Fruit fly (Drosophila melanogaster) whole organism, larva: Measurements from ENCODE around the gene CG12728.
"Not testable (repeated sequence)": the region's sequence is repeated elsewhere in the genome, so short reads cannot be mapped to it uniquely, and the experiment has no call there.

ENCODE experiments used
- noc ChIP-seq: fragments of 200-800 bp; sonication (Bioruptor generic); optimal IDR thresholded peaks from 3 replicates; lab custom pipeline; 2019; ENCODE audit warnings: missing biosample characterization, mild to moderate bottlenecking, missing genetic modification characterization, moderate library complexity

CG12728 gene

DNA sequence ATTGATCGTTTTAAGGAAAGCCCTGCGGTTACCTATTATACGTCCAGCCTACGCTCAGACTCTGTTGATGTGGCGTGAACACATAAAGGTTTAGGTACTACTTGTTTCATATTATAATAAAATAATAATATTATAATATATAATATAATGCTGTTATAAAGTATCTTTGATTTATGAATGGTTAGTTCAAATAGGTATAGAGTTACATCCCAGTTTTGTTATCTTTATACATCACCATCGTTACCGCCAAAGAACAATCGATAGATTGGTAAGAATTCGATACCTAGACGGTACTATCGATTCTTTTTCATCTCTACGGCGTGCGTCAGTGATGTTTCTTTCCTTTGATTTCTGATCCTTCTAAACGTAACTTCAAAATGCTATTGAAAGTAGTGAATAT lies at the start of gene CG12728:
Gene CG12728, plus strand, starts transcription at position 301 of the 400 bp plus-strand sequence.
- TF ChIP-seq noc (tag; lab: Kevin White, UChicago): not testable (repeated sequence)

DNA sequence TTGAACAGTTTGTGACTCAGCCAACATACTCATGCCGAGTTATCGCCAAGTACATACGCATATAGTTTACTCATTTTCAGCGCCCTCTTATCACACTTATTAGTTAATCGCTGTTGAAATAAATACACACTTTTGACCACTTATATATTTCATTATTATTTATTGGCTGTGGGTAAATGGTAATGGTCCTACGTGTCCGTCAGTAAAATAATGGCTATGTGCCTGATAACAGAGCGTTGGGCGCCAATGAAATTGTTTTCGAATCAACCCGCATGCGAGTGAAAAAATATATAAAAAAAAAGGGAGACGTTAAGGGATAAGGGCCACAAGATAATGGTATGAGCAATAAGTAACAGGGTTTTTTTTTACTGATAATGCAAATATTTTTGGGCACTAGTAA lies 49.2 kb upstream of the CG12728 start:
- no peak for TF ChIP-seq noc (tag; lab: Kevin White, UChicago)

- TF ChIP-seq noc (tag; lab: Kevin White, UChicago): no peak
These were observed 47.6 kb upstream of the CG12728 start for dm6 chrX:5894529-5895487.

- peak; percentile 57 for TF ChIP-seq noc (tag; lab: Kevin White, UChicago)
These were observed 46.4 kb upstream of the CG12728 start for dm6 chrX:5895821-5896550.

DNA sequence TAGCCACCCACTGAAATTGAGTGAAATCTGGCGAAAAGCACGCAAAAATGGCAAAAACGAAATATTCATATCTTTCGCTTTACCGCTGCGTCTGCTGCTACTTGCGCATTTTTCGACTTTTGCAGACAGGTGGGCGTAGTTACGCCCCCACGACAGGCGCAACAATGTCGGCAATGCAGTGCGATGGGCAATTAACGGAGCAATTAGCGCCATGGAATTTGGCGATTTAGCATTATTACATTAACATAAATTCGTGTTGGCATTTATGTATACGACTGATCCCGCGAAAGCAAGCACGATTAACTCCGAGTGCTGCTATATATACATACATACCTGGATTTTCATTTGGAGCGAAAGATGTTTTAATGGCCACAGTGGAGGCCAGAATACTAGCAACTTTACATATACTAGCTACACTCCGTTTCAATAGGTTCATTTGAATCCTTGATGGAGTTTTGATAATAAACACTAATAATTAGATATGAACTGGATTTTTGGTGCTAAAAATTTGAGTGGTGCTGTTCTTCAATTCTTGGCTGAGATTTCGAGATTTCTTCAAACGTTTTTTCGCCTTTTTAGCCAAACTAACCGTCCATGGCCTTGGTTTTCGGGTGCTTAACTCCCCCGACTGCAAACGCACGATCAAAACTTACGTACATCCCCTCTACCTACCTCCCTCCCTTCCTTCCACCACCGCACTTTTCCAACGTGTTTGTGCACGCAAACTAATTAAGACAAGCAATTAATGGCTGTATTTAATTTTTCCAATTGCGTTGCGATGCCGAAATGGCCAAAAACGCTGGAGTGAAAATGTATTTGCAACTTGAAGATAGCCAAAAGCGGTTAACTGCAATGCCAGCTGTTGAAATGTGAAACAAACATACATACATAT lies 45.4 kb upstream of the CG12728 start:
- TF ChIP-seq noc (tag; lab: Kevin White, UChicago): no peak

DNA sequence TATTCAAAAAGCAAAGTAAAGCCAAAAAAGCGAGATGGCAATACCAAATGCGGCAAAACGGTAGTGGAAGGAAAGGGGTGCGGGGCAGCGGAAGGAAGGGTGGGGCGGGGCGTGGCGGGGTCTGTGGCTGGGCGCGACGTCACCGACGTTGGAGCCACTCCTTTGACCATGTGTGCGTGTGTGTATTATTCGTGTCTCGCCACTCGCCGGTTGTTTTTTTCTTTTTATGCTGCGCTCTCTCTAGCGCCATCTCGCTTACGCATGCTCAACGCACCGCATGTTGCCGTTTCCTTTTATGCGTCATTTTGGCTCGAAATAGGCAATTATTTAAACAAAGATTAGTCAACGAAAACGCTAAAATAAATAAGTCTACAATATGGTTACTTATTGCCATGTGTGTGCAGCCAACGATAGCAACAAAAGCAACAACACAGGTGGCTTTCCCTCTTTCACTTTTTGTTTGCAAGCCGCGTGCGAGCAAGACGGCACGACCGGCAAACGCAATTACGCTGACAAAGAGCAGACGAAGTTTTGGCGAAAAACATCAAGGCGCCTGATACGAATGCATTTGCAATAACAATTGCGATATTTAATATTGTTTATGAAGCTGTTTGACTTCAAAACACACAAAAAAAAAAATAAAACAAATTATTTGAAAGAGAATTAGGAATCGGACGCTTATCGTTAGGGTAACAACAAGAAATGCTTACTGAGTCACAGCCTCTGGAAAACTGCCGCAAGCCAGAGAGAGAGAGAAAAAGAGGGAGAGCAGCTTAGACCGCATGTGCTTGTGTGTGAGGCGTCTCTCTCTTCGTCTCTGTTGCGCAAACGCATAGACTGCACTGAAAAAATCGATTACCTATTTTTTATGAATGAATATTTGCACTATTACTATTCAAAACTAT lies 42.9 kb upstream of the CG12728 start:
- peak; percentile 16 for TF ChIP-seq noc (tag; lab: Kevin White, UChicago)

DNA sequence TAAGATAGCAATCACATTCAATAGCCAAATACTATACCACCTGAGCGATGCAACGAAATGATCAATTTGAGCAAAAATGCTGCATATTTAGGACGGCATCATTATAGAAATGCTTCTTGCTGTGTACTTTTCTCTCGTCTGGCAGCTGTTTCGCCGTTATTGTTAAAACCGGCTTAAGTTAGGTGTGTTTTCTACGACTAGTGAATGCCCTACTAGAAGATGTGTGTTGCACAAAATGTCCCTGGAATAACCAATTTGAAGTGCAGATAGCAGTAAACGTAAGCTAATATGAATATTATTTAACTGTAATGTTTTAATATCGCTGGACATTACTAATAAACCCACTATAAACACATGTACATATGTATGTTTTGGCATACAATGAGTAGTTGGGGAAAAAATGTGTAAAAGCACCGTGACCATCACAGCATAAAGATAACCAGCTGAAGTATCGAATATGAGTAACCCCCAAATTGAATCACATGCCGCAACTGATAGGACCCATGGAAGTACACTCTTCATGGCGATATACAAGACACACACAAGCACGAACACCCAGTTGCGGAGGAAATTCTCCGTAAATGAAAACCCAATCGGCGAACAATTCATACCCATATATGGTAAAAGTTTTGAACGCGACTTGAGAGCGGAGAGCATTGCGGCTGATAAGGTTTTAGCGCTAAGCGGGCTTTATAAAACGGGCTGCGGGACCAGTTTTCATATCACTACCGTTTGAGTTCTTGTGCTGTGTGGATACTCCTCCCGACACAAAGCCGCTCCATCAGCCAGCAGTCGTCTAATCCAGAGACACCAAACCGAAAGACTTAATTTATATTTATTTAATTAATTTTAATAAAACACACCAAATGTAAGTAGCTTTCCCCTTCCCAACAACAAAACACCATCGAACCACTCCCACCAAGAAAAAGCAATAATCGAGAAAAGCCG lies 42.0 kb upstream of the CG12728 start, which contains the start of gene Act5C:
Gene Act5C, plus strand, starts transcription at position 716 of the 948 bp plus-strand sequence.
- peak; percentile 84 for TF ChIP-seq noc (tag; lab: Kevin White, UChicago)

DNA sequence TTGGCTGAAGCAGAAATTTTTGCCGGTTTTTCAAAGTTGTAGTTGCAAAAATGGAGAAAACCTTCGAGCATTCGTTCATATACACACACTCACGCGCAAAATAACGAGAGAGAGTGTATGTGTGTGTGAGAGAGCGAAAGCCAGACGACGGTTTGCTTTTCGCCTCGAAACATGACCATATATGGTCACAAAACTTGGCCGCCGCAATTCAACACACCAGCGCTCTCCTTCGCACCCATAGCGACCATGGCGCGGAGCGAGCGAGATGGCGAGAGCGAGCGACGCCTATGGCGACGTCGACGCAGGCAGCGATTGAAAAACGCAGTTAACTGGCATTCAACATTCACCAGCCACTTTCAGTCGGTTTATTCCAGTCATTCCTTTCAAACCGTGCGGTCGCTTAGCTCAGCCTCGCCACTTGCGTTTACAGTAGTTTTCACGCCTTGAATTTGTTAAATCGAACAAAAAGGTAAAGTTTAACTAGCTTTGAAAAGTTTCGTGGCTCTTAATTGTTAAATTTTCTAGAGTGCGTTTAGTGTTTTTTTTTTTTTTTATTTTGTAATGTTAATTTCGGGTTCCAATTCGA lies 40.7 kb upstream of the CG12728 start:
- TF ChIP-seq noc (tag; lab: Kevin White, UChicago): peak; percentile 54

DNA sequence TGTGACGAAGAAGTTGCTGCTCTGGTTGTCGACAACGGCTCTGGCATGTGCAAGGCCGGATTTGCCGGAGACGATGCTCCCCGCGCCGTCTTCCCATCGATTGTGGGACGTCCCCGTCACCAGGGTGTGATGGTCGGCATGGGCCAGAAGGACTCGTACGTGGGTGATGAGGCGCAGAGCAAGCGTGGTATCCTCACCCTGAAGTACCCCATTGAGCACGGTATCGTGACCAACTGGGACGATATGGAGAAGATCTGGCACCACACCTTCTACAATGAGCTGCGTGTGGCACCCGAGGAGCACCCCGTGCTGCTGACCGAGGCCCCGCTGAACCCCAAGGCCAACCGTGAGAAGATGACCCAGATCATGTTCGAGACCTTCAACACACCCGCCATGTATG lies 39.7 kb upstream of the CG12728 start:
- TF ChIP-seq noc (tag; lab: Kevin White, UChicago): no peak

- no peak for TF ChIP-seq noc (tag; lab: Kevin White, UChicago)
These were observed 37.9 kb upstream of the CG12728 start for dm6 chrX:5904377-5905085.

DNA sequence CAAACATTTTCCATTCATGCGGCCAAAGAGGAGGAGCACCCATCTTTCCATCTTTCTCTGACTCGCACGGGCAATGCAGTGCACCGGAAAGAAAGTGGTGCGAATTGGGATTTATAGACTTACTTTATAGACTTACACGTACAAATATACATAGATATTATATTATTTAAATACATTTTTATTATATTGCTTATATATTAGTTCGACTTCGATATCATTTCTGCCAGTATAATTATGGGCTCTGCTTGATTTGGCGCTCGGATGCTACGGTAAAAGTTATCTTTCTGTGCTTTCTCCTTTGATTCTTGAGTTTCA lies 37.4 kb upstream of the CG12728 start:
- no peak for TF ChIP-seq noc (tag; lab: Kevin White, UChicago)

DNA sequence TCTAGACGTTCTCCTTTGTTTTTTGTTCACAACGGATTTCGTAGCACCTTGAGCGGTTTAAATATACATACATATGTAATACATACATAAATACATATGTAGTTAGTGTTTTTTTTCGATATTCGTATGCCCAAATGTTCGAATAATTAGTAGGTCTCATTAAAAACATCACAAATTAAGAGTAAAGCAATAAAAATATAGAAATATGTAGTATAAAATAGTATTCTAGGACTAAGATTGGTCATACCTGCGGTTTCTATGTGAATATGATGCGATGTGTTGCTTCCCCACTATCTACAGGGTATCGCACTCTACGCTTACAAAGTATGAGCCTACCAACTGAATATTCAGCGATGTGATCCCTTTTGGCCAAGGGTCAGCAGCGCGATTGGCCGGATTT lies 37.0 kb upstream of the CG12728 start, which contains the start of gene CG4020:
Gene CG4020, plus strand, starts transcription at position 301 of the 400 bp plus-strand sequence.
- no peak for TF ChIP-seq noc (tag; lab: Kevin White, UChicago)
